Worm (Caenorhabditis elegans): ENCODE data around the gene T09A5.15.

- TF ChIP-seq ceh-28 (tag; optimal IDR thresholded peaks at IDR 0.05) (no peak), sea-2 (GFP tag; optimal IDR thresholded peaks at IDR 0.05) (no peak), unc-62 (GFP tag; optimal IDR thresholded peaks at IDR 0.05) (no peak), zag-1 (tag; optimal IDR thresholded peaks at IDR 0.05) (no peak), ceh-16 (tag; optimal IDR thresholded peaks at IDR 0.05) (no peak), nhr-237 (tag; optimal IDR thresholded peaks at IDR 0.05) (no peak), nhr-76 (tag; optimal IDR thresholded peaks at IDR 0.05) (no peak), ceh-9 (tag; optimal IDR thresholded peaks at IDR 0.05) (no peak)
These were observed 42.5 kb downstream of the T09A5.15 start, which contains the start of gene rev-1 for ce11 chrII:7900190-7900672.

Measured in whole organism, L3 larva.